Worm (Caenorhabditis elegans) whole organism, L1 larva: Measurements from ENCODE around the gene srh-33.
A peak's percentile ranks its signal among the peaks of the same experiment; 100 is the strongest.

ENCODE experiments used
- C34B4.2 ChIP-seq: sonication (generic microtip); optimal IDR thresholded peaks from 2 replicates; lab custom pipeline; 2017; ENCODE audit warnings: mild to moderate bottlenecking, missing genetic modification characterization, missing compliant biosample characterization
- aha-1 ChIP-seq: fragments of 150-350 bp; optimal IDR thresholded peaks from 2 replicates; lab custom pipeline; 2014; ENCODE audit warnings: missing biosample characterization, missing genetic modification characterization
- aly-2 ChIP-seq: fragments of 150-350 bp; optimal IDR thresholded peaks from 2 replicates; lab custom pipeline; 2014; ENCODE audit warnings: missing biosample characterization, missing genetic modification characterization
- ceh-63 ChIP-seq: fragments of 200-800 bp; sonication (Bioruptor generic); optimal IDR thresholded peaks from 2 replicates; lab custom pipeline; 2018; ENCODE audit warnings: mild to moderate bottlenecking, missing genetic modification characterization, missing compliant biosample characterization
- ceh-82 ChIP-seq, 3 experiments: fragments of 150-350 bp in 1 of 3; sonication (generic microtip) in 2 of 3; optimal IDR thresholded peaks; 2 replicates each; lab custom pipeline; 2014 to 2017; ENCODE audit warnings: missing biosample characterization in 3 of 3, missing genetic modification characterization in 3 of 3
- ceh-88 ChIP-seq: fragments of 200-800 bp; sonication (Bioruptor generic); IDR thresholded peaks from 2 replicates; pipeline ENCODE4 v1.3.6; 2022; ENCODE audit warnings: missing genetic modification characterization, missing compliant biosample characterization
- ces-1 ChIP-seq: fragments of 150-350 bp; optimal IDR thresholded peaks from 2 replicates; lab custom pipeline; 2014; ENCODE audit warnings: missing biosample characterization, missing genetic modification reagents, missing genetic modification characterization
- efl-1 ChIP-seq, 4 experiments: fragments of 150-350 bp; optimal IDR thresholded peaks in 3 of 4; peaks in 1 of 4; 1 replicate in 1 of 4; 2 replicates in 3 of 4; lab custom pipeline; 2014; ENCODE audit warnings: missing biosample characterization in 2 of 4, missing genetic modification characterization in 2 of 4, missing genetic modification reagents in 2 of 4
- elt-2 ChIP-seq: sonication (generic microtip); optimal IDR thresholded peaks from 2 replicates; lab custom pipeline; 2016; ENCODE audit warnings: missing genetic modification characterization, mild to moderate bottlenecking, inconsistent platforms, missing compliant biosample characterization, missing genetic modification reagents
- ets-5 ChIP-seq: fragments of 200-800 bp; sonication (Bioruptor generic); IDR thresholded peaks from 2 replicates; pipeline ENCODE4 v1.3.6; 2022; ENCODE audit warnings: missing genetic modification characterization, missing compliant biosample characterization
- fkh-4 ChIP-seq: sonication (generic microtip); optimal IDR thresholded peaks from 2 replicates; lab custom pipeline; 2016; ENCODE audit warnings: missing compliant biosample characterization, missing genetic modification characterization, borderline replicate concordance
- fkh-8 ChIP-seq: sonication (generic microtip); optimal IDR thresholded peaks from 2 replicates; lab custom pipeline; 2016; ENCODE audit warnings: mild to moderate bottlenecking, missing genetic modification characterization, missing compliant biosample characterization
- hlh-17 ChIP-seq: fragments of 200-800 bp; sonication (Bioruptor generic); optimal IDR thresholded peaks from 2 replicates; lab custom pipeline; 2018; ENCODE audit warnings: missing genetic modification characterization, mild to moderate bottlenecking, missing compliant biosample characterization, moderate library complexity, borderline replicate concordance
- lin-15B ChIP-seq: fragments of 150-350 bp; sonication (generic microtip); optimal IDR thresholded peaks from 3 replicates; lab custom pipeline; 2014; ENCODE audit warnings: missing biosample characterization, missing genetic modification characterization
- lin-35 ChIP-seq, 2 experiments: fragments of 150-350 bp; optimal IDR thresholded peaks; 2 replicates each; lab custom pipeline; 2014; ENCODE audit warnings: missing biosample characterization in 2 of 2, missing genetic modification characterization in 2 of 2, missing genetic modification reagents in 2 of 2
- mab-9 ChIP-seq: fragments of 200-800 bp; sonication (Bioruptor generic); IDR thresholded peaks from 2 replicates; pipeline ENCODE4 v1.3.6; 2022; ENCODE audit warnings: missing genetic modification reagents, missing genetic modification characterization, missing compliant biosample characterization
- nhr-11 ChIP-seq: fragments of 150-350 bp; optimal IDR thresholded peaks from 2 replicates; lab custom pipeline; 2014; ENCODE audit warnings: missing biosample characterization, missing genetic modification characterization
- nhr-19 ChIP-seq: fragments of 200-800 bp; sonication (Bioruptor generic); conservative IDR thresholded peaks from 2 replicates; pipeline ENCODE4 v1.3.6; 2022; ENCODE audit warnings: missing genetic modification characterization, missing compliant biosample characterization
- nhr-237 ChIP-seq: fragments of 150-350 bp; optimal IDR thresholded peaks from 2 replicates; lab custom pipeline; 2014; ENCODE audit warnings: missing biosample characterization, missing genetic modification characterization
- nhr-47 ChIP-seq: sonication (generic microtip); optimal IDR thresholded peaks from 2 replicates; lab custom pipeline; 2016; ENCODE audit warnings: mild to moderate bottlenecking, missing genetic modification characterization, moderate library complexity, missing compliant biosample characterization
- nhr-85 ChIP-seq: sonication (generic microtip); peaks from one replicate; lab custom pipeline; 2016; ENCODE audit warnings: missing genetic modification characterization, inconsistent platforms, missing compliant biosample characterization
- pag-3 ChIP-seq: sonication (generic microtip); optimal IDR thresholded peaks from 2 replicates; lab custom pipeline; 2017; ENCODE audit warnings: missing genetic modification characterization, mild to moderate bottlenecking, missing compliant biosample characterization, antibody characterized with exemption, borderline replicate concordance; ENCODE audit not compliant: insufficient read depth
- skn-1 ChIP-seq: fragments of 150-350 bp; optimal IDR thresholded peaks from 2 replicates; lab custom pipeline; 2014; ENCODE audit warnings: missing biosample characterization, missing genetic modification characterization
- snu-23 ChIP-seq: sonication (generic microtip); optimal IDR thresholded peaks from 2 replicates; lab custom pipeline; 2016; ENCODE audit warnings: missing genetic modification characterization, missing compliant biosample characterization
- sup-37 ChIP-seq: fragments of 200-800 bp; sonication (Bioruptor generic); optimal IDR thresholded peaks from 2 replicates; lab custom pipeline; 2018; ENCODE audit warnings: mild to moderate bottlenecking, missing genetic modification characterization, missing compliant biosample characterization
- tlp-1 ChIP-seq: fragments of 150-350 bp; optimal IDR thresholded peaks from 2 replicates; lab custom pipeline; 2014; ENCODE audit warnings: missing biosample characterization, missing genetic modification characterization
- unc-30 ChIP-seq: sonication (generic microtip); optimal IDR thresholded peaks from 2 replicates; lab custom pipeline; 2017; ENCODE audit warnings: missing biosample characterization, missing genetic modification characterization
- unc-86 ChIP-seq: sonication (generic microtip); optimal IDR thresholded peaks from 2 replicates; lab custom pipeline; 2016; ENCODE audit warnings: missing genetic modification characterization, missing compliant biosample characterization

The srh-33 gene

ce11 chrV:450757-451501 lies 7.8 kb upstream of the srh-33 start, which contains the start of gene nhr-123:
Gene nhr-123, plus strand, starts transcription at chrV:451451.
- TF ChIP-seq efl-1 (optimal IDR thresholded peaks at IDR 0.05; lab: Kevin White, UChicago) (no peak), efl-1 (GFP tag; optimal IDR thresholded peaks at IDR 0.05 in 1 of 2; lab: Kevin White, UChicago) (peak in 1 of 2 experiments; percentile 90), nhr-237 (tag; lab: Kevin White, UChicago) (no peak), tlp-1 (tag; lab: Kevin White, UChicago) (no peak), sup-37 (GFP tag; lab: Kevin White, UChicago) (no peak), ceh-82 (tag; optimal IDR thresholded peaks at IDR 0.05; lab: Kevin White, UChicago) (no peak), lin-15B (no peak)
- TF ChIP-seq, all 84 proteins: peak for 1

DNA sequence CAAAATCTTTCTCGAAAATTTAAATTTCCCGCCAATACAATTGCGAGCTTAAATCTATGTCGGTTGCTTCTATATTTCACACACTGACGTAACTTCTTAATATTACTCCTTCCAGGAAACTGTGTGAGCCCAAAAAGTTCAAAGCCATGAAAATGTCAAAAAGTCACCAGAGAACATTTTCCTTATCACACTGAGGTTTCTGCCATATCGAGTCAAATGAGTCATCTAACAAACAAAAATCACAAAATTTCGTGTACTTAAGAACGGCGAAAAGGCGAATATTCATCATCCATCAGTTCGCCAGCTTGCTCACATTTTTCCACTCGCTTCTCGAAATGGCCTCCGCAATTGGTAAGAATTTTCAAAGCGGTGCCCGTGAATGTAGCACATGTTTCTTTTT lies 6.6 kb upstream of the srh-33 start, which contains the start of gene M02H5.8:
Gene M02H5.8 (plus strand): TSS at position 297 of the 400 bp plus-strand sequence.
- TF ChIP-seq elt-2 (no peak), nhr-11 (tag; lab: Kevin White, UChicago) (no peak), efl-1 (optimal IDR thresholded peaks at IDR 0.05; lab: Kevin White, UChicago) (no peak), efl-1 (GFP tag; optimal IDR thresholded peaks at IDR 0.05 in 1 of 2; lab: Kevin White, UChicago) (peak in 1 of 2 experiments; percentile 31)

DNA sequence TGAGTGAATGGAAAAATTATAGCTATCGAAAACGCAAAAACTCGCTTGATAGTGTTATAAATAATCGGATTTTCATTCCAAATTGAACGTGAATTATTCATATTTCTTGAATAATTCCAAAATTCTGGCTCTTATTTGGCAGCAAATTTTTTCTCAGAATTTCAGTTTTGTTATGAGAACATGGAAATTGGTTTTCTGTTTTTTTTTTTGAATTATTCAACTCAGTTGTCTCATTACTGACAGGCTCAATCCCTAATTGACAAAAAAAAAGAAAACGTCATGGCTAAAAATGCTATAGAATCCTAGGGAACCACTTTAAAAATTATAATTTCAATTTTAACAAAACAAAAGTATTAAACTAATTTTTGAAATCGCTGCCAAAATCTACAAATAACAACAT lies 6.0 kb upstream of the srh-33 start, which contains the start of gene srh-35:
Gene srh-35 (minus strand): TSS at position 101 of the 400 bp plus-strand sequence.
- peak; percentile 10 for TF ChIP-seq nhr-85
- no peak for TF ChIP-seq ceh-63 (GFP tag; lab: Kevin White, UChicago)
- TF ChIP-seq, all 84 proteins: peak for 1

ce11 chrV:446988-447387 lies 3.9 kb upstream of the srh-33 start:
- TF ChIP-seq pag-3, result no peak
- TF ChIP-seq nhr-19 (GFP tag; lab: Robert Waterston, UW), result no peak
- no peak for TF ChIP-seq ces-1 (GFP tag; lab: Kevin White, UChicago)
- TF ChIP-seq nhr-85, result peak; percentile 8
- no peak for TF ChIP-seq unc-30
- TF ChIP-seq, all 84 proteins: peak for 1

DNA sequence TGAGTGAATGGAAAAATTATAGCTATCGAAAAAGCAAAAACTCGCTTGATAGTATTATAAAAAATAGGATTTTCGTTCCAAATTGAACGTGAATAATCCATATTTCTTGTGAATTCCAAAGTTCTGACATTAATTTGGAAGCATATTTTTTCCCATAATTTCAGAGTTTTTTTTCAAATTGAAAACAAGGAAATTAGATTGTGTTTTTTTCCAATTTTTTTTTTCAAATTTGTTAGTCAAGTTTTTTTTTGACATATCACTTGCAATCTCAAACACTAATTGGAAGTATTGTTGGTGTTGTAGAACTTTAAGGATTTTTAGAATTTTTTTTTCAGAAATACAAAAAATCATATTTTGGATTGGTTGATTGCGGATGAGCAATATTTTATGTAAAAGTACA lies 3.5 kb upstream of the srh-33 start, which contains the start of gene srh-34:
Gene srh-34 (minus strand): TSS at position 101 of the 400 bp plus-strand sequence.
- no peak for TF ChIP-seq unc-30
- no peak for TF ChIP-seq ets-5 (GFP tag; lab: Robert Waterston, UW)
- no peak for TF ChIP-seq aly-2 (tag; lab: Kevin White, UChicago)
- no peak for TF ChIP-seq snu-23
- no peak for TF ChIP-seq C34B4.2 (tag; lab: Kevin White, UChicago)
- no peak for TF ChIP-seq ceh-63 (GFP tag; lab: Kevin White, UChicago)
- no peak for TF ChIP-seq aha-1 (tag; lab: Kevin White, UChicago)
- TF ChIP-seq lin-15B, result no peak
- TF ChIP-seq nhr-237 (tag; lab: Kevin White, UChicago), result no peak
- TF ChIP-seq fkh-4 (tag; lab: Kevin White, UChicago), result no peak
- TF ChIP-seq nhr-11 (tag; lab: Kevin White, UChicago), result no peak
- TF ChIP-seq lin-35 (GFP tag; optimal IDR thresholded peaks at IDR 0.05; lab: Kevin White, UChicago), result no peak
- no peak for TF ChIP-seq fkh-8

- TF ChIP-seq elt-2, result no peak
- no peak for TF ChIP-seq mab-9 (GFP tag; lab: Robert Waterston, UW)
- no peak for TF ChIP-seq hlh-17 (GFP tag; lab: Kevin White, UChicago)
- TF ChIP-seq skn-1 (tag; lab: Kevin White, UChicago), result no peak
- no peak for TF ChIP-seq lin-15B
- TF ChIP-seq ceh-88, result no peak
- no peak for TF ChIP-seq nhr-47 (tag; lab: Kevin White, UChicago)
- no peak for TF ChIP-seq C34B4.2 (tag; lab: Kevin White, UChicago)
- TF ChIP-seq unc-86 (tag; lab: Kevin White, UChicago), result no peak
These were observed 2.2 kb downstream of the srh-33 start, which contains the start of gene B0554.7 for ce11 chrV:440923-441322. Gene B0554.7, minus strand, starts transcription at chrV:441023.
